Worm (Caenorhabditis elegans): ENCODE data around the gene Y51B9A.8.

ce11 chrII:9379796-9380195 is 18.9 kb upstream of the Y51B9A.8 start, which contains the start of gene srh-48:
- TF ChIP-seq ama-1 (optimal IDR thresholded peaks at IDR 0.05), result no peak
- TF ChIP-seq hmbx-1 (tag; optimal IDR thresholded peaks at IDR 0.05), result no peak
- TF ChIP-seq aly-1 (tag; optimal IDR thresholded peaks at IDR 0.05), result no peak
- TF ChIP-seq sea-1 (GFP tag; conservative IDR thresholded peaks at IDR 0.05), result no peak
- TF ChIP-seq hnd-1 (tag; optimal IDR thresholded peaks at IDR 0.05), result no peak
- TF ChIP-seq hmg-4 (GFP tag; optimal IDR thresholded peaks at IDR 0.05), result no peak
- TF ChIP-seq tbx-11 (GFP tag; IDR thresholded peaks at IDR 0.05), result no peak
- TF ChIP-seq tbx-37 (GFP tag; conservative IDR thresholded peaks at IDR 0.05), result no peak
